Fruit fly (Drosophila melanogaster): Measurements from ENCODE around the gene g.
A peak's percentile ranks its signal among the peaks of the same experiment; 100 is the strongest.

g gene

dm6 chrX:13755152-13755557 lies 19.1 kb upstream of the g start, which contains the start of gene Pdcd4:
TSS of gene Pdcd4 (minus strand) at chrX:13755406.
- TF ChIP-seq Hr83 (GFP tag; optimal IDR thresholded peaks at IDR 0.05; ENCODE audit: poor library complexity, severe bottlenecking) (no peak), Mio (GFP tag; optimal IDR thresholded peaks at IDR 0.05) (no peak), dsf (GFP tag; optimal IDR thresholded peaks at IDR 0.05; ENCODE audit: borderline replicate concordance) (no peak), Dif (GFP tag; optimal IDR thresholded peaks at IDR 0.05; ENCODE audit: partially characterized antibody) (peak; percentile 8), Hnf4 (GFP tag; optimal IDR thresholded peaks at IDR 0.05) (no peak), brk (GFP tag; optimal IDR thresholded peaks at IDR 0.05) (no peak), Myc (optimal IDR thresholded peaks at IDR 0.05) (no peak), Sp1 (GFP tag; optimal IDR thresholded peaks at IDR 0.05) (peak; percentile 45), dmrt93B (GFP tag; optimal IDR thresholded peaks at IDR 0.05) (no peak), fru (GFP tag; optimal IDR thresholded peaks at IDR 0.05) (peak; percentile 10), Abd-B (GFP tag; optimal IDR thresholded peaks at IDR 0.05) (no peak), Jra (GFP tag; optimal IDR thresholded peaks at IDR 0.05) (no peak), Dfd (GFP tag; optimal IDR thresholded peaks at IDR 0.05) (no peak), tai (GFP tag; optimal IDR thresholded peaks at IDR 0.05) (no peak), rgr (GFP tag; optimal IDR thresholded peaks at IDR 0.05) (peak; percentile 15), lola (GFP tag; optimal IDR thresholded peaks at IDR 0.05) (no peak), CrebA (GFP tag; optimal IDR thresholded peaks at IDR 0.05; ENCODE audit: borderline replicate concordance) (no peak), psq (GFP tag; optimal IDR thresholded peaks at IDR 0.05) (no peak), Rel (GFP tag; optimal IDR thresholded peaks at IDR 0.05) (no peak), Rel (tag; optimal IDR thresholded peaks at IDR 0.05) (peak; percentile 97), CG32264 (GFP tag; optimal IDR thresholded peaks at IDR 0.05) (no peak), h (GFP tag; optimal IDR thresholded peaks at IDR 0.05) (peak; percentile 11), pan (optimal IDR thresholded peaks at IDR 0.05) (no peak), sage (GFP tag; optimal IDR thresholded peaks at IDR 0.05) (no peak), OdsH (GFP tag; optimal IDR thresholded peaks at IDR 0.05) (no peak), N (GFP tag; optimal IDR thresholded peaks at IDR 0.05) (no peak), woc (GFP tag; optimal IDR thresholded peaks at IDR 0.05) (no peak), sv (GFP tag; optimal IDR thresholded peaks at IDR 0.05) (no peak), Vsx2 (GFP tag; optimal IDR thresholded peaks at IDR 0.05; ENCODE audit: partially characterized antibody) (no peak), usp (GFP tag; optimal IDR thresholded peaks at IDR 0.05) (no peak), dl (GFP tag; optimal IDR thresholded peaks at IDR 0.05; ENCODE audit: insufficient read depth in 1 of 2, partially characterized antibody in 2 of 2) (no peak), ey (GFP tag; optimal IDR thresholded peaks at IDR 0.05) (no peak), br (GFP tag; optimal IDR thresholded peaks at IDR 0.05) (peak; percentile 31), Hr78 (GFP tag; optimal IDR thresholded peaks at IDR 0.05) (no peak), HLH106 (tag; optimal IDR thresholded peaks at IDR 0.05) (no peak)

- TF ChIP-seq foxo (GFP tag; optimal IDR thresholded peaks at IDR 0.05) (peak in 1 of 2 experiments; percentile 64), Myc (optimal IDR thresholded peaks at IDR 0.05) (no peak), sage (GFP tag; optimal IDR thresholded peaks at IDR 0.05) (peak; percentile 46), Hr83 (GFP tag; optimal IDR thresholded peaks at IDR 0.05; ENCODE audit: poor library complexity, severe bottlenecking) (no peak), GATAd (GFP tag; optimal IDR thresholded peaks at IDR 0.05) (no peak), Dif (GFP tag; optimal IDR thresholded peaks at IDR 0.05; ENCODE audit: partially characterized antibody) (no peak), woc (GFP tag; optimal IDR thresholded peaks at IDR 0.05) (peak; percentile 50), jim (GFP tag; optimal IDR thresholded peaks at IDR 0.05) (no peak), sv (GFP tag; optimal IDR thresholded peaks at IDR 0.05) (no peak), tai (GFP tag; optimal IDR thresholded peaks at IDR 0.05) (no peak), CG32264 (GFP tag; optimal IDR thresholded peaks at IDR 0.05) (peak; percentile 3), Sp1 (GFP tag; optimal IDR thresholded peaks at IDR 0.05) (peak; percentile 49), dsf (GFP tag; optimal IDR thresholded peaks at IDR 0.05; ENCODE audit: borderline replicate concordance) (no peak), Jra (GFP tag; optimal IDR thresholded peaks at IDR 0.05) (no peak), h (GFP tag; optimal IDR thresholded peaks at IDR 0.05) (peak; percentile 66), Rel (GFP tag; optimal IDR thresholded peaks at IDR 0.05) (peak; percentile 25), Rel (tag; optimal IDR thresholded peaks at IDR 0.05) (no peak), Hr78 (GFP tag; optimal IDR thresholded peaks at IDR 0.05) (no peak), N (GFP tag; optimal IDR thresholded peaks at IDR 0.05) (no peak), br (GFP tag; optimal IDR thresholded peaks at IDR 0.05) (peak; percentile 38), fru (GFP tag; optimal IDR thresholded peaks at IDR 0.05) (peak; percentile 38), Dfd (GFP tag; optimal IDR thresholded peaks at IDR 0.05) (no peak), CrebA (GFP tag; optimal IDR thresholded peaks at IDR 0.05; ENCODE audit: borderline replicate concordance) (no peak), Abd-B (GFP tag; optimal IDR thresholded peaks at IDR 0.05) (no peak), usp (GFP tag; optimal IDR thresholded peaks at IDR 0.05) (no peak), psq (GFP tag; optimal IDR thresholded peaks at IDR 0.05) (peak; percentile 95), dl (GFP tag; optimal IDR thresholded peaks at IDR 0.05; ENCODE audit: insufficient read depth in 1 of 2, partially characterized antibody in 2 of 2) (no peak), Hnf4 (GFP tag; optimal IDR thresholded peaks at IDR 0.05) (peak; percentile 34), OdsH (GFP tag; optimal IDR thresholded peaks at IDR 0.05) (peak; percentile 46), rgr (GFP tag; optimal IDR thresholded peaks at IDR 0.05) (peak; percentile 55), lola (GFP tag; optimal IDR thresholded peaks at IDR 0.05) (no peak), dmrt93B (GFP tag; optimal IDR thresholded peaks at IDR 0.05) (no peak), ey (GFP tag; optimal IDR thresholded peaks at IDR 0.05) (peak; percentile 46), CG9705 (GFP tag; optimal IDR thresholded peaks at IDR 0.05) (no peak)
Observed at dm6 chrX:13754476-13754875, 18.4 kb upstream of the g start.

All from whole organism, wandering third instar larva.